Worm (Caenorhabditis elegans) whole organism, early embryonic: ENCODE measurements around the gene B0524.2.

Experiments
- B0310.2 ChIP-seq: sonication (generic microtip); optimal IDR thresholded peaks from 2 replicates; lab custom pipeline; 2016; ENCODE audit warnings: mild to moderate bottlenecking, missing genetic modification characterization, missing compliant biosample characterization
- ama-1 ChIP-seq: fragments of 150-350 bp; optimal IDR thresholded peaks from 2 replicates; lab custom pipeline; 2014
- ceh-36 ChIP-seq: sonication (generic microtip); optimal IDR thresholded peaks from 2 replicates; lab custom pipeline; 2016; ENCODE audit warnings: missing genetic modification characterization, inconsistent platforms, missing compliant biosample characterization
- ets-7 ChIP-seq: sonication (generic microtip); optimal IDR thresholded peaks from 2 replicates; lab custom pipeline; 2016; ENCODE audit warnings: missing genotype, missing genetic modification characterization, missing compliant biosample characterization
- flt-1 ChIP-seq: fragments of 200-800 bp; sonication (Bioruptor generic); IDR thresholded peaks from 2 replicates; pipeline ENCODE4 v1.3.6; 2022; ENCODE audit warnings: missing genetic modification characterization, missing compliant biosample characterization
- hmbx-1 ChIP-seq: sonication (generic microtip); optimal IDR thresholded peaks from 2 replicates; lab custom pipeline; 2016; ENCODE audit warnings: mild to moderate bottlenecking, missing genetic modification characterization, missing compliant biosample characterization
- hmg-4 ChIP-seq: fragments of 200-800 bp; sonication (Bioruptor generic); optimal IDR thresholded peaks from 2 replicates; lab custom pipeline; 2018; ENCODE audit warnings: mild to moderate bottlenecking, missing genetic modification characterization, missing compliant biosample characterization
- hnd-1 ChIP-seq: sonication (generic microtip); optimal IDR thresholded peaks from 2 replicates; lab custom pipeline; 2016; ENCODE audit warnings: missing genetic modification characterization, missing compliant biosample characterization
- pes-1 ChIP-seq: fragments of 200-800 bp; sonication (Bioruptor generic); IDR thresholded peaks from 2 replicates; pipeline ENCODE4 v1.3.6; 2022; ENCODE audit warnings: missing genetic modification reagents, missing genetic modification characterization, missing compliant biosample characterization
- sea-1 ChIP-seq: fragments of 200-800 bp; sonication (Bioruptor generic); conservative IDR thresholded peaks from 2 replicates; pipeline ENCODE4 v1.3.6; 2022; ENCODE audit warnings: missing genetic modification characterization, missing compliant biosample characterization
- tbx-11 ChIP-seq: fragments of 200-800 bp; sonication (Bioruptor generic); IDR thresholded peaks from 2 replicates; pipeline ENCODE4 v1.3.6; 2022; ENCODE audit warnings: missing genetic modification characterization, missing compliant biosample characterization
- tra-4 ChIP-seq: sonication (generic microtip); optimal IDR thresholded peaks from 2 replicates; lab custom pipeline; 2017; ENCODE audit warnings: missing genetic modification characterization, missing compliant biosample characterization

ce11 chrIII:1853944-1854343 lies 39.9 kb upstream of the B0524.2 start:
- TF ChIP-seq hnd-1 (tag; lab: Kevin White, UChicago) = no peak
- TF ChIP-seq tbx-11 (GFP tag; lab: Robert Waterston, UW) = no peak
- TF ChIP-seq ama-1 (lab: Kevin White, UChicago) = no peak
- no peak for TF ChIP-seq hmg-4 (GFP tag; lab: Kevin White, UChicago)
- TF ChIP-seq sea-1 (GFP tag; lab: Robert Waterston, UW) = no peak
- no peak for TF ChIP-seq hmbx-1 (tag; lab: Kevin White, UChicago)
- no peak for TF ChIP-seq ceh-36
- no peak for TF ChIP-seq flt-1 (GFP tag; lab: Robert Waterston, UW)
- TF ChIP-seq B0310.2 (tag; lab: Kevin White, UChicago) = no peak
- TF ChIP-seq tra-4 (tag; lab: Kevin White, UChicago) = no peak
- no peak for TF ChIP-seq pes-1
- TF ChIP-seq ets-7 (tag; lab: Kevin White, UChicago) = no peak
